Worm (Caenorhabditis elegans) whole organism, mixed stage, embryonic: ENCODE measurements around the gene egrh-1.

Experiments
- bed-3 ChIP-seq: fragments of 200-800 bp; sonication (Bioruptor generic); optimal IDR thresholded peaks from 3 replicates; lab custom pipeline; 2018; ENCODE audit warnings: mild to moderate bottlenecking, missing genetic modification characterization, moderate library complexity, missing compliant biosample characterization
- blmp-1 ChIP-seq: fragments of 150-350 bp; optimal IDR thresholded peaks from 2 replicates; lab custom pipeline; 2014; ENCODE audit warnings: missing biosample characterization, missing genetic modification characterization
- ceh-39 ChIP-seq: fragments of 150-350 bp; optimal IDR thresholded peaks from 2 replicates; lab custom pipeline; 2014; ENCODE audit warnings: missing biosample characterization, missing genetic modification characterization
- ceh-83 ChIP-seq: fragments of 200-800 bp; sonication (Bioruptor generic); optimal IDR thresholded peaks from 2 replicates; lab custom pipeline; 2018; ENCODE audit warnings: mild to moderate bottlenecking, missing genetic modification characterization, missing compliant biosample characterization
- ces-1 ChIP-seq: fragments of 150-350 bp; optimal IDR thresholded peaks from 2 replicates; lab custom pipeline; 2014; ENCODE audit warnings: missing biosample characterization, missing genetic modification reagents, missing genetic modification characterization
- cnd-1 ChIP-seq: fragments of 200-800 bp; sonication (Bioruptor generic); optimal IDR thresholded peaks from 2 replicates; lab custom pipeline; 2018; ENCODE audit warnings: mild to moderate bottlenecking, missing genetic modification characterization, missing compliant biosample characterization
- drap-1 ChIP-seq: fragments of 200-800 bp; sonication (Bioruptor generic); optimal IDR thresholded peaks from 3 replicates; lab custom pipeline; 2018; ENCODE audit warnings: mild to moderate bottlenecking, missing genetic modification characterization, missing compliant biosample characterization
- elt-3 ChIP-seq: fragments of 150-350 bp; optimal IDR thresholded peaks from 2 replicates; lab custom pipeline; 2014; ENCODE audit warnings: missing biosample characterization, missing genetic modification characterization
- flh-1 ChIP-seq: fragments of 200-800 bp; sonication (Bioruptor generic); optimal IDR thresholded peaks from 2 replicates; lab custom pipeline; 2018; ENCODE audit warnings: mild to moderate bottlenecking, missing genetic modification characterization, moderate library complexity, missing compliant biosample characterization
- ham-2 ChIP-seq: fragments of 200-800 bp; sonication (Bioruptor generic); optimal IDR thresholded peaks from 2 replicates; lab custom pipeline; 2018; ENCODE audit warnings: mild to moderate bottlenecking, missing genetic modification characterization, missing compliant biosample characterization
- lsy-2 ChIP-seq: fragments of 150-350 bp; optimal IDR thresholded peaks from 2 replicates; lab custom pipeline; 2014; ENCODE audit warnings: missing biosample characterization, missing genetic modification characterization
- mab-5 ChIP-seq: fragments of 150-350 bp; optimal IDR thresholded peaks from 2 replicates; lab custom pipeline; 2014; ENCODE audit warnings: missing biosample characterization, missing genetic modification characterization
- mls-2 ChIP-seq: sonication (generic microtip); optimal IDR thresholded peaks from 2 replicates; lab custom pipeline; 2016; ENCODE audit warnings: mild to moderate bottlenecking, missing genetic modification characterization, moderate library complexity, missing compliant biosample characterization
- nhr-12 ChIP-seq: fragments of 150-350 bp; optimal IDR thresholded peaks from 2 replicates; lab custom pipeline; 2014; ENCODE audit warnings: missing biosample characterization, missing genetic modification characterization
- nhr-2 ChIP-seq: fragments of 150-350 bp; optimal IDR thresholded peaks from 2 replicates; lab custom pipeline; 2014; ENCODE audit warnings: missing biosample characterization, missing genetic modification characterization
- nhr-237 ChIP-seq: fragments of 150-350 bp; optimal IDR thresholded peaks from 2 replicates; lab custom pipeline; 2014; ENCODE audit warnings: missing biosample characterization, missing genetic modification characterization
- nhr-28 ChIP-seq: fragments of 150-350 bp; optimal IDR thresholded peaks from 2 replicates; lab custom pipeline; 2014; ENCODE audit warnings: missing biosample characterization, missing genetic modification characterization
- nhr-76 ChIP-seq: sonication (generic microtip); optimal IDR thresholded peaks from 2 replicates; lab custom pipeline; 2017; ENCODE audit warnings: missing biosample characterization, missing genetic modification characterization
- sem-2 ChIP-seq: fragments of 200-800 bp; sonication (Bioruptor generic); optimal IDR thresholded peaks from 2 replicates; lab custom pipeline; 2018; ENCODE audit warnings: mild to moderate bottlenecking, missing genetic modification characterization, missing compliant biosample characterization
- snpc-4 ChIP-seq: fragments of 150-350 bp; optimal IDR thresholded peaks from 2 replicates; lab custom pipeline; 2014; ENCODE audit warnings: missing biosample characterization, missing genetic modification characterization
- sptf-1 ChIP-seq: sonication (generic microtip); optimal IDR thresholded peaks from 2 replicates; lab custom pipeline; 2017; ENCODE audit warnings: mild to moderate bottlenecking, missing genetic modification characterization, moderate library complexity, missing compliant biosample characterization
- tbx-8 ChIP-seq: fragments of 200-800 bp; sonication (Bioruptor generic); optimal IDR thresholded peaks from 2 replicates; lab custom pipeline; 2018; ENCODE audit warnings: mild to moderate bottlenecking, missing genetic modification characterization, moderate library complexity, missing compliant biosample characterization
- unc-39 ChIP-seq: fragments of 150-350 bp; optimal IDR thresholded peaks from 2 replicates; lab custom pipeline; 2014; ENCODE audit warnings: missing biosample characterization, missing genetic modification characterization
- unc-62 ChIP-seq: fragments of 150-350 bp; optimal IDR thresholded peaks from 2 replicates; lab custom pipeline; 2014; ENCODE audit warnings: missing biosample characterization, missing genetic modification reagents, missing genetic modification characterization
- zip-8 ChIP-seq: fragments of 150-350 bp; optimal IDR thresholded peaks from 2 replicates; lab custom pipeline; 2014; ENCODE audit warnings: missing biosample characterization, missing genetic modification characterization
- ztf-11 ChIP-seq: fragments of 150-350 bp; optimal IDR thresholded peaks from 2 replicates; lab custom pipeline; 2014; ENCODE audit warnings: missing biosample characterization, missing genetic modification characterization

Gene egrh-1

DNA sequence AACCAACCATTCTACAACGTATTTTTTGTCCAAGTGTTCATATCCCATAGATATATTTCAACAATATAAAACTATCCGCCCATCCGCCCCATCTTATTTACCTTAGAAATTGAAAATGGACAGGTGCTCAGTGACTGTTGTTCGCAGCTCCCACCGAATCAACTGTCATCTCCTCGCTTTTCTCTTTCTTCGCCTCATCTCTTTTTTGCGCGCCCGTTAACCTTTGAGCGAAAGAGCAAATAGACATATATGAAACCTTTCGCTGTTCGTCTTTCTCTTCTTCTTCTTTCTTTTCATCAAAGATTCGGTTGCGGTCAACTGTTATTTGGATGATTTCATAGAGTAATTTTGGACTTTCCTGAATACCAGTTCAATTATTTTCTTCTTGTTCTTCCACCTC, 29.9 kb downstream of the egrh-1 start, which contains the start of gene sssh-1:
Gene sssh-1 (plus strand): TSS at position 301 of the 400 bp plus-strand sequence.
- no peak for TF ChIP-seq elt-3 (tag; lab: Kevin White, UChicago)

ce11 chrX:14877691-14878090, 32.0 kb downstream of the egrh-1 start:
- TF ChIP-seq nhr-76: no peak
- peak; percentile 41 for TF ChIP-seq ceh-83 (GFP tag; lab: Kevin White, UChicago)

DNA sequence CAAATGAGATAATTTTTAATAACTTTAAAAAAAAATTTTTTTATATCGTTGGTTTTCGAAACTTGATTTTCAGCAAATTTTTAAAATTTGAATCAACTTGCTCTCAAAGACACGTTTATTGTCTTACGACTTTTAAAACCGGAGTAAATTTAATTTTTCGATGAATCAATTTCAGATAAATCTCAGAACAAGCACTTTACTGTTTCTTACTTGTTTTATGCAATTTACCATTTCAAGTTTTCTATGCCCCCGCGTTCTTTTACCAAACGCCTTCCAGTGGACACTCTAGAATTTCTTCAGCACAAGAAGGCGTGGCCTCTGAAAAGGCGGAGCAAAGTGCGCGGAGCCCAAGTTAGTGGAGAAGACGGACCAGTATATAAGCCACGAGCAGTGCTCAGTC, 35.4 kb downstream of the egrh-1 start, which contains the start of gene flp-8:
Gene flp-8 (plus strand): TSS at position 301 of the 400 bp plus-strand sequence.
- no peak for TF ChIP-seq lsy-2
- TF ChIP-seq, all 35 proteins: peak for 0

DNA sequence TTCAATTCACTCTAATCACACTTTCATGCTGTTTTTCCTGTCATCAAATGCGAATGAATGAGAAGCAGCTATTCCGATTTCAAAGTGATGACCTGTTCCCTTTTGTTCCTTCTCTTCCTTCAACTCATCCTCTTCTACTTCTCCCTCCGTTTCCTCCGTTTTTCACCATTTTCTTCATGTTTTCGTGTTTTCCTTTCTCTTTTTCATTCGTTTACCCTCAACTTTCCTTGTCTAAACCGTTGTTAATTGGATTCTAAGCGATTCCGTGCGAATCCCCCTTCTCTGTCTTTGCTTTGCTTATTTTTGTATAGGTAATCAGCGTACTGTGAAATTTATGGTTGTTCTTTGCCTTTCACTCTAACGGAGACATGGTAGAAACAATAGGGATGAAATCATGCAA, 40.1 kb downstream of the egrh-1 start:
- peak; percentile 32 for TF ChIP-seq sptf-1 (tag; lab: Kevin White, UChicago)
- TF ChIP-seq nhr-12 (tag; lab: Kevin White, UChicago): no peak
- no peak for TF ChIP-seq bed-3 (GFP tag; lab: Kevin White, UChicago)

DNA sequence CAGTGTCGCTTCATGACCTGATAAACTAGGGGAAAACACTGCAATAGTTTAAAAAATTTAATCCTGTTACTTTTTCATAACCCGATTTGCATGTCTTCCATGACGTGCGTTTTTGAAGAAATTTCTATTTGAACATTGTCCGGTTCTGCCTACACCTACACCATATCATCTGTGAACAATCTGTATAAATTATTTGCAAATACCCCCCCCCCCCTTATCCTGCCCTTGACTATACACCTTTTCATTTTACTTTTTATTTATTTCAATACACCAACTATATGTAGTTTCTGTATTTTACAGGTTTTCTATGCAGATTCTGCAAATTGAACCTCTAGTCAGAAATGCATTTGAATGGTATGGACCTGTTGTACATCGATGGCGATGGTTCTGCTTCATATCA, 42.5 kb downstream of the egrh-1 start, which contains the start of gene daf-6:
Gene daf-6 (plus strand): TSS at position 301 of the 400 bp plus-strand sequence.
- no peak for TF ChIP-seq flh-1 (GFP tag; lab: Kevin White, UChicago)
- no peak for TF ChIP-seq ces-1 (GFP tag; lab: Kevin White, UChicago)
- TF ChIP-seq ceh-83 (GFP tag; lab: Kevin White, UChicago): no peak

ce11 chrX:14894380-14894779, 48.6 kb downstream of the egrh-1 start:
- TF ChIP-seq mab-5 (tag; lab: Kevin White, UChicago): no peak
- TF ChIP-seq drap-1 (GFP tag; lab: Kevin White, UChicago): no peak
- no peak for TF ChIP-seq unc-39
- TF ChIP-seq nhr-237 (tag; lab: Kevin White, UChicago): no peak

- TF ChIP-seq blmp-1 (tag; lab: Kevin White, UChicago) (no peak), elt-3 (tag; lab: Kevin White, UChicago) (no peak), tbx-8 (GFP tag; lab: Kevin White, UChicago) (no peak), nhr-28 (tag; lab: Kevin White, UChicago) (no peak), mls-2 (no peak), ztf-11 (tag; lab: Kevin White, UChicago) (no peak), nhr-12 (tag; lab: Kevin White, UChicago) (no peak)
Observed at ce11 chrX:14894845-14895244, 49.1 kb downstream of the egrh-1 start, which contains the start of gene nac-1. TSS of gene nac-1 (plus strand) at chrX:14895145.

ce11 chrX:14897192-14897591, 51.5 kb downstream of the egrh-1 start:
- TF ChIP-seq ham-2 (GFP tag; lab: Kevin White, UChicago) (no peak), ceh-39 (tag; lab: Kevin White, UChicago) (no peak), ceh-83 (GFP tag; lab: Kevin White, UChicago) (no peak), tbx-8 (GFP tag; lab: Kevin White, UChicago) (no peak), bed-3 (GFP tag; lab: Kevin White, UChicago) (no peak), mls-2 (no peak), zip-8 (tag; lab: Kevin White, UChicago) (no peak), sem-2 (GFP tag; lab: Kevin White, UChicago) (no peak), sptf-1 (tag; lab: Kevin White, UChicago) (no peak), nhr-2 (tag; lab: Kevin White, UChicago) (no peak), nhr-28 (tag; lab: Kevin White, UChicago) (no peak), cnd-1 (no peak), flh-1 (GFP tag; lab: Kevin White, UChicago) (no peak), nhr-76 (no peak), unc-62 (GFP tag; lab: Kevin White, UChicago) (no peak), blmp-1 (tag; lab: Kevin White, UChicago) (no peak), lsy-2 (no peak), snpc-4 (no peak)
